Worm (Caenorhabditis elegans) whole organism, early embryonic: ENCODE measurements around the gene str-193.

Experiments
- F13C5.2 ChIP-seq: sonication (generic microtip); optimal IDR thresholded peaks from 2 replicates; lab custom pipeline; 2017; ENCODE audit warnings: mild to moderate bottlenecking, missing genetic modification characterization, inconsistent platforms, missing compliant biosample characterization
- aly-1 ChIP-seq: sonication (generic microtip); optimal IDR thresholded peaks from 2 replicates; lab custom pipeline; 2016; ENCODE audit warnings: missing genetic modification characterization, missing compliant biosample characterization
- ama-1 ChIP-seq: fragments of 150-350 bp; optimal IDR thresholded peaks from 2 replicates; lab custom pipeline; 2014
- ceh-13 ChIP-seq: fragments of 200-800 bp; sonication (Bioruptor generic); optimal IDR thresholded peaks from 2 replicates; lab custom pipeline; 2018; ENCODE audit warnings: mild to moderate bottlenecking, missing genetic modification characterization, missing compliant biosample characterization
- flt-1 ChIP-seq: fragments of 200-800 bp; sonication (Bioruptor generic); IDR thresholded peaks from 2 replicates; pipeline ENCODE4 v1.3.6; 2022; ENCODE audit warnings: missing genetic modification characterization, missing compliant biosample characterization
- hmg-4 ChIP-seq: fragments of 200-800 bp; sonication (Bioruptor generic); optimal IDR thresholded peaks from 2 replicates; lab custom pipeline; 2018; ENCODE audit warnings: mild to moderate bottlenecking, missing genetic modification characterization, missing compliant biosample characterization
- pes-1 ChIP-seq: fragments of 200-800 bp; sonication (Bioruptor generic); IDR thresholded peaks from 2 replicates; pipeline ENCODE4 v1.3.6; 2022; ENCODE audit warnings: missing genetic modification reagents, missing genetic modification characterization, missing compliant biosample characterization
- scrt-1 ChIP-seq: fragments of 200-800 bp; sonication (Bioruptor generic); IDR thresholded peaks from 2 replicates; pipeline ENCODE4 v1.3.6; 2022; ENCODE audit warnings: missing genetic modification characterization, missing compliant biosample characterization
- sea-1 ChIP-seq: fragments of 200-800 bp; sonication (Bioruptor generic); conservative IDR thresholded peaks from 2 replicates; pipeline ENCODE4 v1.3.6; 2022; ENCODE audit warnings: missing genetic modification characterization, missing compliant biosample characterization

- no peak for TF ChIP-seq ama-1
- no peak for TF ChIP-seq scrt-1 (GFP tag; lab: Robert Waterston, UW)
- no peak for TF ChIP-seq flt-1 (GFP tag; lab: Robert Waterston, UW)
- no peak for TF ChIP-seq pes-1 (GFP tag; lab: Robert Waterston, UW)
- TF ChIP-seq ceh-13 (GFP tag; lab: Kevin White, UChicago) = no peak
- no peak for TF ChIP-seq sea-1 (GFP tag; lab: Robert Waterston, UW)
- no peak for TF ChIP-seq F13C5.2
- TF ChIP-seq aly-1 (tag; lab: Kevin White, UChicago) = no peak
- no peak for TF ChIP-seq hmg-4 (GFP tag; lab: Kevin White, UChicago)
These were observed 27.0 kb upstream of the str-193 start for ce11 chrV:9848576-9848975.
